2 fruit fly cellular contexts compared by ENCODE assay signal in the genomic region with DNA sequence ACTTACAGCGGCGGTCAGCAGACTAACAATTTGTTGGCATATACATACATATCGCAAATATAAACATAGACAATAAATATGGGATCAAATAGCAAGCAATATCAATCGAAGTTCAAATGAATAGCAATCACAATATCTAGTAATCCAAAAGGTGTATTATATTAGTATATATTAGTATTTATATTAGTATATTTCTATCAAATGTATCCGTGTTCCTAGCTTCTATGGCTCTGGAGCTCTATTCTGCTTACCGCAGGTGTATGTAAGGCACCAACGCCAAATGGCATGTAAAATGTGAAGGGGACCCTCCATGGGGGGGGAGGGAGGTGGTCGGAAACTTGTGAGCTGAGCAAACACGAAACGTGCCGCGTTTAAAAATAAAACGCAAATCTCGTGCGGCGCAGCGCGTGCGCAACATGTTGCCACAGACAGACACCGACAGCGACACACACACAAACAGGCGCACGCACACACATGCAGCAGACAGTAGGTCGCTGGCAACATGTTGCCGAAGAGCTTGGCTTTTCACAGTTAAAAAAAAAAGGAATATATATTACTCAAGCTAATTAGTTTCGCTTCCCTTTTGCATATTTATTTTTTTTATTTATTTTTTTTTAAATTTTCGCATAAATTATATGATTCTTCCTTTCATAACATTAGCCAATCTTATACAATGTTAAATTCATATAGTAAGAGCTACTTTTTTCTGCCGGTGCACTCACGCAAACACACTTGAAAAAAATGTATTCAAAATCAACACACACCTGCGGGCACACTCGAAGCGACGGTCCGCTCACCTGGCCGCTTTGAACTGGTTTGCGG.
A peak's percentile ranks its signal among the peaks of the same experiment; 100 is the strongest.
TF ChIP-seq lines count a peak whose summit lies in the region.

No protein-coding gene starts in this region.

TF ChIP-seq in whole organism, embryonic, 481 proteins besides CTCF, POLR2A, EP300 and RAD21 (continued from another document and continues in another):
- TF ChIP-seq Dad (GFP tag; optimal IDR thresholded peaks at IDR 0.05; lab: Kevin White, UChicago) (no peak), NFAT (GFP tag; IDR thresholded peaks at IDR 0.05; lab: Robert Waterston, UW) (peak; percentile 57), ci (GFP tag; IDR thresholded peaks at IDR 0.05; lab: Robert Waterston, UW) (no peak; the same call in 2 of the 3 replicates), HmgD (GFP tag; optimal IDR thresholded peaks at IDR 0.05; lab: Kevin White, UChicago) (no peak), CG12769 (tag; optimal IDR thresholded peaks at IDR 0.05; lab: Kevin White, UChicago) (peak; percentile 74), lilli (GFP tag; optimal IDR thresholded peaks at IDR 0.05; lab: Kevin White, UChicago) (peak; percentile 57), CG4820 (GFP tag; optimal IDR thresholded peaks at IDR 0.05; lab: Kevin White, UChicago) (peak; percentile 49), CG7745 (tag; optimal IDR thresholded peaks at IDR 0.05; lab: Kevin White, UChicago) (no peak), CG6689 (GFP tag; IDR thresholded peaks at IDR 0.05; lab: Robert Waterston, UW) (peak; percentile 63), gem (tag; optimal IDR thresholded peaks at IDR 0.05; lab: Kevin White, UChicago) (peak; percentile 94), CG13424 (tag; optimal IDR thresholded peaks at IDR 0.05; lab: Kevin White, UChicago) (peak; percentile 76), B-H1 (GFP tag; IDR thresholded peaks at IDR 0.05; lab: Robert Waterston, UW) (peak; percentile 72), exex (tag; optimal IDR thresholded peaks at IDR 0.05; lab: Kevin White, UChicago) (no peak), CG2129 (GFP tag; IDR thresholded peaks at IDR 0.05; lab: Robert Waterston, UW; ENCODE audit: partially characterized antibody) (no peak), ind (GFP tag; optimal IDR thresholded peaks at IDR 0.05; lab: Kevin White, UChicago) (peak; percentile 58), CG34376 (GFP tag; optimal IDR thresholded peaks at IDR 0.05; lab: Kevin White, UChicago) (no peak), jumu (GFP tag; optimal IDR thresholded peaks at IDR 0.05; lab: Kevin White, UChicago) (no peak), Atf6 (GFP tag; IDR thresholded peaks at IDR 0.05; lab: Robert Waterston, UW) (peak; percentile 48; the same call in 1 of the 2 replicates), Aef1 (GFP tag; IDR thresholded peaks at IDR 0.05; lab: Robert Waterston, UW) (peak; percentile 61), gsb (GFP tag; IDR thresholded peaks at IDR 0.05; lab: Robert Waterston, UW) (peak; percentile 42; the same call in 1 of the 2 replicates), Atf3 (GFP tag; optimal IDR thresholded peaks at IDR 0.05; lab: Kevin White, UChicago) (no peak), en (GFP tag; optimal IDR thresholded peaks at IDR 0.05; lab: Kevin White, UChicago) (no peak), br (optimal IDR thresholded peaks at IDR 0.05; lab: Kevin White, UChicago) (no peak), nom (GFP tag; optimal IDR thresholded peaks at IDR 0.05; lab: Kevin White, UChicago) (peak; percentile 56), Hsf (GFP tag; optimal IDR thresholded peaks at IDR 0.05; lab: Kevin White, UChicago) (peak; percentile 19), usp (GFP tag; optimal IDR thresholded peaks at IDR 0.05; lab: Kevin White, UChicago) (no peak), CG1832 (GFP tag; optimal IDR thresholded peaks at IDR 0.05; lab: Kevin White, UChicago) (no peak), jing (GFP tag; optimal IDR thresholded peaks at IDR 0.05; lab: Kevin White, UChicago) (no peak), CG17912 (GFP tag; optimal IDR thresholded peaks at IDR 0.05; lab: Kevin White, UChicago) (no peak), ranshi (GFP tag; IDR thresholded peaks at IDR 0.05; lab: Robert Waterston, UW) (peak; percentile 84), HmgZ (tag; optimal IDR thresholded peaks at IDR 0.05; lab: Kevin White, UChicago) (peak; percentile 39), tup (GFP tag; optimal IDR thresholded peaks at IDR 0.05; lab: Kevin White, UChicago) (no peak), Optix (GFP tag; IDR thresholded peaks at IDR 0.05; lab: Robert Waterston, UW) (no peak), CG7372 (GFP tag; IDR thresholded peaks at IDR 0.05; lab: Robert Waterston, UW) (peak; percentile 46), otp (GFP tag; IDR thresholded peaks at IDR 0.05; lab: Robert Waterston, UW) (no peak), CG15601 (tag; optimal IDR thresholded peaks at IDR 0.05; lab: Kevin White, UChicago) (peak; percentile 55), Dp (GFP tag; optimal IDR thresholded peaks at IDR 0.05; lab: Kevin White, UChicago) (no peak), Ets65A (GFP tag; lab: Kevin White, UChicago) (no peak), salm (tag; optimal IDR thresholded peaks at IDR 0.05; lab: Kevin White, UChicago) (peak; percentile 49), Usf (GFP tag; optimal IDR thresholded peaks at IDR 0.05; lab: Kevin White, UChicago) (no peak), al (GFP tag; IDR thresholded peaks at IDR 0.05; lab: Robert Waterston, UW) (peak; percentile 56), mam (GFP tag; optimal IDR thresholded peaks at IDR 0.05; lab: Kevin White, UChicago) (peak; percentile 41), zf30C (GFP tag; optimal IDR thresholded peaks at IDR 0.05; lab: Kevin White, UChicago) (peak; percentile 53), CG18476 (GFP tag; optimal IDR thresholded peaks at IDR 0.05; lab: Kevin White, UChicago) (peak; percentile 55), chm (GFP tag; IDR thresholded peaks at IDR 0.05; lab: Robert Waterston, UW) (0 out of 2 replicates have a peak, but pooled peaks have one; percentile 9), CG43689 (GFP tag; IDR thresholded peaks at IDR 0.05; lab: Robert Waterston, UW) (no peak), rib (GFP tag; IDR thresholded peaks at IDR 0.05; lab: Robert Waterston, UW) (no peak), Mad (GFP tag; optimal IDR thresholded peaks at IDR 0.05; lab: Kevin White, UChicago) (no peak), Vsx1 (GFP tag; optimal IDR thresholded peaks at IDR 0.05; lab: Kevin White, UChicago) (peak; percentile 80), Dek (tag; optimal IDR thresholded peaks at IDR 0.05; lab: Kevin White, UChicago) (peak; percentile 36), HLH3B (GFP tag; IDR thresholded peaks at IDR 0.05; lab: Robert Waterston, UW) (peak; percentile 84), stc (GFP tag; IDR thresholded peaks at IDR 0.05; lab: Robert Waterston, UW) (peak; percentile 81), Nf-YB (GFP tag; optimal IDR thresholded peaks at IDR 0.05; lab: Kevin White, UChicago) (no peak), CG9437 (GFP tag; optimal IDR thresholded peaks at IDR 0.05; lab: Kevin White, UChicago) (peak; percentile 46), CG9817 (tag; optimal IDR thresholded peaks at IDR 0.05; lab: Kevin White, UChicago) (peak; percentile 20), Dbx (GFP tag; IDR thresholded peaks at IDR 0.05; lab: Robert Waterston, UW) (0 out of 3 replicates have a peak, but pooled peaks have one; percentile 32), CG8388 (GFP tag; optimal IDR thresholded peaks at IDR 0.05; lab: Kevin White, UChicago) (peak; percentile 45), tin (GFP tag; optimal IDR thresholded peaks at IDR 0.05; lab: Kevin White, UChicago) (peak; percentile 68), CG1024 (GFP tag; IDR thresholded peaks at IDR 0.05; lab: Robert Waterston, UW) (0 out of 2 replicates have a peak, but pooled peaks have one; percentile 30), Sry-β (GFP tag; optimal IDR thresholded peaks at IDR 0.05; lab: Kevin White, UChicago) (no peak), CG11398 (GFP tag; optimal IDR thresholded peaks at IDR 0.05; lab: Kevin White, UChicago) (no peak), row (GFP tag; IDR thresholded peaks at IDR 0.05; lab: Robert Waterston, UW) (peak; percentile 75)

TF ChIP-seq in whole organism, prepupa, 60 proteins besides CTCF, POLR2A, EP300 and RAD21 (continued from another document):
- TF ChIP-seq CG10669 (GFP tag; optimal IDR thresholded peaks at IDR 0.05; lab: Kevin White, UChicago) (peak; percentile 63), Met (GFP tag; optimal IDR thresholded peaks at IDR 0.05; lab: Kevin White, UChicago) (peak; percentile 47), Lpt (GFP tag; optimal IDR thresholded peaks at IDR 0.05; lab: Kevin White, UChicago) (peak; percentile 65), CG11762 (GFP tag; optimal IDR thresholded peaks at IDR 0.05; lab: Kevin White, UChicago; ENCODE audit: insufficient read depth) (peak; percentile 52), CG31627 (GFP tag; optimal IDR thresholded peaks at IDR 0.05; lab: Kevin White, UChicago) (peak; percentile 39), net (GFP tag; optimal IDR thresholded peaks at IDR 0.05; lab: Kevin White, UChicago) (peak; percentile 37), Ets96B (tag; optimal IDR thresholded peaks at IDR 0.05; lab: Kevin White, UChicago) (peak; percentile 70), Smox (GFP tag; optimal IDR thresholded peaks at IDR 0.05; lab: Kevin White, UChicago) (peak; percentile 46), dsx (GFP tag; optimal IDR thresholded peaks at IDR 0.05; lab: Kevin White, UChicago; ENCODE audit: poor library complexity, severe bottlenecking) (peak; percentile 85), ss (GFP tag; optimal IDR thresholded peaks at IDR 0.05; lab: Kevin White, UChicago) (peak; percentile 57 to 79)
